Worm (Caenorhabditis elegans) whole organism, L2 larva: ENCODE data around the gene ugtp-1.
A peak's percentile ranks its signal among the peaks of the same experiment; 100 is the strongest.

ENCODE experiments used
- F13H6.1 ChIP-seq: sonication (generic microtip); optimal IDR thresholded peaks from 2 replicates; lab custom pipeline; 2016; ENCODE audit warnings: missing genetic modification characterization, missing compliant biosample characterization
- R02D3.7 ChIP-seq: fragments of 150-350 bp; optimal IDR thresholded peaks from 2 replicates; lab custom pipeline; 2014; ENCODE audit warnings: missing biosample characterization, missing genetic modification characterization
- alr-1 ChIP-seq: fragments of 150-350 bp; optimal IDR thresholded peaks from 2 replicates; lab custom pipeline; 2014; ENCODE audit warnings: missing biosample characterization, missing genetic modification characterization
- aly-2 ChIP-seq: fragments of 150-350 bp; optimal IDR thresholded peaks from 2 replicates; lab custom pipeline; 2014; ENCODE audit warnings: missing biosample characterization, missing genetic modification characterization
- blmp-1 ChIP-seq: sonication (generic microtip); optimal IDR thresholded peaks from 2 replicates; lab custom pipeline; 2017; ENCODE audit warnings: missing genetic modification characterization, mild to moderate bottlenecking, missing compliant biosample characterization, antibody characterized with exemption, moderate library complexity; ENCODE audit not compliant: insufficient read depth
- ceh-16 ChIP-seq: fragments of 150-350 bp; optimal IDR thresholded peaks from 2 replicates; lab custom pipeline; 2014; ENCODE audit warnings: missing biosample characterization, missing genetic modification characterization
- crh-2 ChIP-seq: sonication (generic microtip); optimal IDR thresholded peaks from 2 replicates; lab custom pipeline; 2017; ENCODE audit warnings: missing biosample characterization, missing genetic modification characterization
- dmd-4 ChIP-seq: sonication (generic microtip); optimal IDR thresholded peaks from 2 replicates; lab custom pipeline; 2017; ENCODE audit warnings: missing biosample characterization, missing genetic modification characterization
- egl-27 ChIP-seq: sonication (generic microtip); optimal IDR thresholded peaks from 3 replicates; lab custom pipeline; 2017; ENCODE audit warnings: missing biosample characterization, missing genetic modification reagents, missing genetic modification characterization
- elt-3 ChIP-seq: sonication (generic microtip); optimal IDR thresholded peaks from 2 replicates; lab custom pipeline; 2017; ENCODE audit warnings: missing biosample characterization, missing genetic modification characterization
- fos-1 ChIP-seq: fragments of 150-350 bp; optimal IDR thresholded peaks from 2 replicates; lab custom pipeline; 2014; ENCODE audit warnings: missing biosample characterization, missing genetic modification characterization
- gmeb-1 ChIP-seq: fragments of 150-350 bp; optimal IDR thresholded peaks from 2 replicates; lab custom pipeline; 2014; ENCODE audit warnings: missing biosample characterization, missing genetic modification characterization
- lin-11 ChIP-seq: fragments of 150-350 bp; sonication (generic microtip); optimal IDR thresholded peaks from 2 replicates; lab custom pipeline; 2014; ENCODE audit warnings: missing biosample characterization, missing genetic modification characterization, inconsistent platforms, mixed read lengths
- lin-39 ChIP-seq: fragments of 150-350 bp; optimal IDR thresholded peaks from 2 replicates; lab custom pipeline; 2014; ENCODE audit warnings: missing biosample characterization, missing genetic modification reagents, missing genetic modification characterization
- lsy-2 ChIP-seq, 2 experiments: fragments of 150-350 bp in 1 of 2; sonication (generic microtip) in 1 of 2; optimal IDR thresholded peaks; 2 replicates each; lab custom pipeline; 2014 to 2017; ENCODE audit warnings: missing biosample characterization in 2 of 2, missing genetic modification characterization in 2 of 2
- mab-5 ChIP-seq: fragments of 150-350 bp; optimal IDR thresholded peaks from 2 replicates; lab custom pipeline; 2014; ENCODE audit warnings: missing biosample characterization, missing genetic modification characterization
- mbf-1 ChIP-seq: sonication (generic microtip); optimal IDR thresholded peaks from 2 replicates; lab custom pipeline; 2017; ENCODE audit warnings: missing biosample characterization, missing genetic modification characterization
- mdl-1 ChIP-seq, 2 experiments: fragments of 150-350 bp in 1 of 2; sonication (generic microtip) in 1 of 2; optimal IDR thresholded peaks; 2 replicates each; lab custom pipeline; 2017; ENCODE audit warnings: missing biosample characterization in 2 of 2, missing genetic modification characterization in 2 of 2
- nhr-10 ChIP-seq: sonication (generic microtip); optimal IDR thresholded peaks from 2 replicates; lab custom pipeline; 2017; ENCODE audit warnings: missing biosample characterization, missing genetic modification characterization
- nhr-12 ChIP-seq: fragments of 150-350 bp; optimal IDR thresholded peaks from 2 replicates; lab custom pipeline; 2014; ENCODE audit warnings: missing biosample characterization, missing genetic modification characterization
- nhr-129 ChIP-seq: fragments of 150-350 bp; optimal IDR thresholded peaks from 2 replicates; lab custom pipeline; 2014; ENCODE audit warnings: missing biosample characterization, missing genetic modification characterization
- nhr-21 ChIP-seq: fragments of 150-350 bp; optimal IDR thresholded peaks from 2 replicates; lab custom pipeline; 2014; ENCODE audit warnings: missing biosample characterization, missing genetic modification characterization
- nhr-23 ChIP-seq: fragments of 150-350 bp; optimal IDR thresholded peaks from 2 replicates; lab custom pipeline; 2014; ENCODE audit warnings: missing biosample characterization, missing genetic modification reagents, missing genetic modification characterization
- nhr-237 ChIP-seq: fragments of 150-350 bp; optimal IDR thresholded peaks from 2 replicates; lab custom pipeline; 2014; ENCODE audit warnings: missing biosample characterization, missing genetic modification characterization
- nhr-6 ChIP-seq: fragments of 150-350 bp; optimal IDR thresholded peaks from 2 replicates; lab custom pipeline; 2014; ENCODE audit warnings: missing biosample characterization, missing genetic modification characterization
- skn-1 ChIP-seq: sonication (generic microtip); optimal IDR thresholded peaks from 2 replicates; lab custom pipeline; 2017; ENCODE audit warnings: missing biosample characterization, missing genetic modification characterization
- sma-3 ChIP-seq: sonication (generic microtip); optimal IDR thresholded peaks from 2 replicates; lab custom pipeline; 2016; ENCODE audit warnings: missing genetic modification reagents, missing genetic modification characterization, missing compliant biosample characterization
- sma-9 ChIP-seq, 2 experiments: fragments of 150-350 bp in 1 of 2; sonication (generic microtip) in 1 of 2; optimal IDR thresholded peaks; 2 replicates each; lab custom pipeline; 2014 to 2016; ENCODE audit warnings: missing genetic modification characterization in 2 of 2, mild to moderate bottlenecking in 1 of 2, missing biosample characterization in 1 of 2, missing compliant biosample characterization in 1 of 2, missing genetic modification reagents in 1 of 2, moderate library complexity in 1 of 2
- snpc-4 ChIP-seq: fragments of 150-350 bp; optimal IDR thresholded peaks from 2 replicates; lab custom pipeline; 2014; ENCODE audit warnings: missing biosample characterization, missing genetic modification characterization
- unc-39 ChIP-seq: fragments of 150-350 bp; optimal IDR thresholded peaks from 2 replicates; lab custom pipeline; 2014; ENCODE audit warnings: missing biosample characterization, missing genetic modification characterization
- unc-55 ChIP-seq: fragments of 150-350 bp; sonication (generic microtip); optimal IDR thresholded peaks from 3 replicates; lab custom pipeline; 2014; ENCODE audit warnings: missing biosample characterization, missing genetic modification reagents, missing genetic modification characterization
- zag-1 ChIP-seq: fragments of 150-350 bp; optimal IDR thresholded peaks from 2 replicates; lab custom pipeline; 2014; ENCODE audit warnings: missing biosample characterization, missing genetic modification characterization
- ztf-1 ChIP-seq: fragments of 200-800 bp; sonication (Bioruptor generic); conservative IDR thresholded peaks from 2 replicates; pipeline ENCODE4 v1.3.6; 2022; ENCODE audit warnings: missing genetic modification characterization, missing compliant biosample characterization
- ztf-4 ChIP-seq: fragments of 150-350 bp; optimal IDR thresholded peaks from 2 replicates; lab custom pipeline; 2014; ENCODE audit warnings: missing biosample characterization, missing genetic modification characterization

Gene ugtp-1

ce11 chrIII:8748620-8749019, 1.9 kb downstream of the ugtp-1 start:
- TF ChIP-seq fos-1 (peak; percentile 92), F13H6.1 (tag; lab: Kevin White, UChicago) (peak; percentile 41), sma-9 (GFP tag; optimal IDR thresholded peaks at IDR 0.05; lab: Kevin White, UChicago) (peak; percentile 22), sma-9 (tag; optimal IDR thresholded peaks at IDR 0.05; lab: Kevin White, UChicago) (no peak), zag-1 (tag; lab: Kevin White, UChicago) (no peak), mbf-1 (tag; lab: Kevin White, UChicago) (no peak), sma-3 (GFP tag; lab: Kevin White, UChicago) (peak; percentile 40), skn-1 (tag; lab: Kevin White, UChicago) (peak; percentile 22), crh-2 (tag; lab: Kevin White, UChicago) (peak; percentile 69), nhr-6 (tag; lab: Kevin White, UChicago) (no peak)
- TF ChIP-seq, all 48 proteins: peak for 6

- TF ChIP-seq nhr-12 (tag; lab: Kevin White, UChicago) = no peak
- no peak for TF ChIP-seq gmeb-1 (tag; lab: Kevin White, UChicago)
- no peak for TF ChIP-seq ztf-1
- TF ChIP-seq unc-55 (GFP tag; lab: Kevin White, UChicago) = no peak
- TF ChIP-seq nhr-129 (tag; lab: Kevin White, UChicago) = no peak
- no peak for TF ChIP-seq nhr-10 (tag; lab: Kevin White, UChicago)
- no peak for TF ChIP-seq lin-39 (tag; lab: Kevin White, UChicago)
- TF ChIP-seq ztf-4 = no peak
- no peak for TF ChIP-seq lin-11 (tag; lab: Kevin White, UChicago)
- no peak for TF ChIP-seq egl-27 (tag; lab: Kevin White, UChicago)
- no peak for TF ChIP-seq blmp-1 (tag; lab: Kevin White, UChicago)
- no peak for TF ChIP-seq aly-2
- no peak for TF ChIP-seq mdl-1 (tag; optimal IDR thresholded peaks at IDR 0.05; lab: Kevin White, UChicago)
- no peak for TF ChIP-seq elt-3
- TF ChIP-seq nhr-237 (tag; lab: Kevin White, UChicago) = no peak
- no peak for TF ChIP-seq unc-39 (tag; lab: Kevin White, UChicago)
- TF ChIP-seq mbf-1 (tag; lab: Kevin White, UChicago) = no peak
- TF ChIP-seq lsy-2 (tag; optimal IDR thresholded peaks at IDR 0.05; lab: Kevin White, UChicago) = no peak
- TF ChIP-seq, all 48 proteins: peak for 0
Observed at ce11 chrIII:8745214-8745613, 5.3 kb downstream of the ugtp-1 start.

- no peak for TF ChIP-seq lsy-2 (tag; optimal IDR thresholded peaks at IDR 0.05; lab: Kevin White, UChicago)
- TF ChIP-seq lin-39 (tag; lab: Kevin White, UChicago) = no peak
- no peak for TF ChIP-seq ztf-1
- TF ChIP-seq elt-3 = no peak
- TF ChIP-seq alr-1 (tag; lab: Kevin White, UChicago) = no peak
- TF ChIP-seq zag-1 (tag; lab: Kevin White, UChicago) = no peak
- TF ChIP-seq unc-39 (tag; lab: Kevin White, UChicago) = no peak
- no peak for TF ChIP-seq sma-9 (GFP tag; optimal IDR thresholded peaks at IDR 0.05; lab: Kevin White, UChicago)
- TF ChIP-seq sma-9 (tag; optimal IDR thresholded peaks at IDR 0.05; lab: Kevin White, UChicago) = no peak
- TF ChIP-seq mab-5 = no peak
- no peak for TF ChIP-seq crh-2 (tag; lab: Kevin White, UChicago)
- no peak for TF ChIP-seq egl-27 (tag; lab: Kevin White, UChicago)
- no peak for TF ChIP-seq gmeb-1 (tag; lab: Kevin White, UChicago)
- no peak for TF ChIP-seq snpc-4
- no peak for TF ChIP-seq nhr-12 (tag; lab: Kevin White, UChicago)
- no peak for TF ChIP-seq mdl-1 (tag; optimal IDR thresholded peaks at IDR 0.05; lab: Kevin White, UChicago)
- no peak for TF ChIP-seq nhr-6 (tag; lab: Kevin White, UChicago)
- TF ChIP-seq nhr-129 (tag; lab: Kevin White, UChicago) = no peak
Observed at ce11 chrIII:8744765-8745164, 5.7 kb downstream of the ugtp-1 start.

- TF ChIP-seq nhr-21 = no peak
- TF ChIP-seq nhr-23 = no peak
- no peak for TF ChIP-seq dmd-4 (tag; lab: Kevin White, UChicago)
- no peak for TF ChIP-seq R02D3.7 (tag; lab: Kevin White, UChicago)
- TF ChIP-seq lin-39 (tag; lab: Kevin White, UChicago) = no peak
- no peak for TF ChIP-seq nhr-129 (tag; lab: Kevin White, UChicago)
- TF ChIP-seq nhr-237 (tag; lab: Kevin White, UChicago) = no peak
- TF ChIP-seq ceh-16 = no peak
- TF ChIP-seq fos-1 = no peak
Observed at ce11 chrIII:8743796-8744404, 6.6 kb downstream of the ugtp-1 start, which contains the start of gene ZK370.6. ZK370.6 (minus strand) TSS chrIII:8743846.
